Worm (Caenorhabditis elegans): ENCODE results near the gene rbm-7.
A peak's percentile ranks its signal among the peaks of the same experiment; 100 is the strongest.

rbm-7 gene

DNA sequence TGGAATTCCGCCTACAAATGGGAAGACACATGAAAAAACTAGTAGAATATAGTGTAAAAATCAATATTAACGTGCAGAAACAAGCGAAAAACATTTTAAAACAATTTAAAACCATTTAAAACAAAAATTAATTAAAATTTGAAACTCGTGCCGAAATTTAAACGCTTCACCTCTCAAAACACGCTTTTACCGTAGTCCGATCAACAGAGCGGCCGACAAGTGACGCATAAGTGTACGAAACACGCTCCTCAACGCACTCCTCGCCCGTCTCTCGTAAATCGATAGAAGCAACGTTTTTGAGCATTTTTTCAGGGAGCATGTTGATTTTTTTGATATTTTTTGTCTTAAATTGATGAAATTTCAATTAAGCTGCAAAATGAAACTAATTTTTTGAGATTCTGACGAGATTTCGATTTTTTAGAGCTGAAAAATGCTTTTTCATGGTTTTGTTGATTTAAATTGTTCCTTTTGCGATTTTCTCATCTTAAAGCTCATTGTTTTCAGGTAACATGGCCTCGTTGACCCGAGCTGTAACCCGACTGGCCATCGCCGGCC lies 26.6 kb downstream of the rbm-7 start, which contains the start of gene cox-5A:
TSS of gene cox-5A (plus strand) at position 505 of the 555 bp plus-strand sequence.
- TF ChIP-seq nhr-67 (tag; optimal IDR thresholded peaks at IDR 0.05) (peak; percentile 10), elt-3 (tag; optimal IDR thresholded peaks at IDR 0.05) (peak in 2 of 3 experiments; percentile 44 to 85), nhr-43 (tag; optimal IDR thresholded peaks at IDR 0.05; ENCODE audit: poor library complexity, severe bottlenecking) (peak; percentile 98), tbx-2 (tag; optimal IDR thresholded peaks at IDR 0.05) (peak; percentile 97), fkh-2 (tag; optimal IDR thresholded peaks at IDR 0.05) (peak; percentile 37), nhr-12 (tag; optimal IDR thresholded peaks at IDR 0.05) (no peak), nhr-11 (tag; optimal IDR thresholded peaks at IDR 0.05) (peak; percentile 94), egl-27 (tag; optimal IDR thresholded peaks at IDR 0.05) (peak; percentile 93), sea-2 (GFP tag; optimal IDR thresholded peaks at IDR 0.05) (peak; percentile 85), egl-5 (tag; optimal IDR thresholded peaks at IDR 0.05) (peak; percentile 96), ceh-82 (tag; optimal IDR thresholded peaks at IDR 0.05) (peak; percentile 97), lin-39 (tag; optimal IDR thresholded peaks at IDR 0.05) (peak; percentile 99), aly-2 (tag; optimal IDR thresholded peaks at IDR 0.05) (peak; percentile 96), mml-1 (tag; optimal IDR thresholded peaks at IDR 0.05) (no peak), elt-1 (tag; optimal IDR thresholded peaks at IDR 0.05) (peak; percentile 87), ceh-16 (tag; optimal IDR thresholded peaks at IDR 0.05) (peak; percentile 64), nhr-237 (tag; optimal IDR thresholded peaks at IDR 0.05) (peak; percentile 26), snpc-4 (tag; optimal IDR thresholded peaks at IDR 0.05) (peak; percentile 97), ceh-28 (tag; optimal IDR thresholded peaks at IDR 0.05) (peak; percentile 99), jun-1 (tag; optimal IDR thresholded peaks at IDR 0.05) (peak; percentile 98), unc-62 (GFP tag; optimal IDR thresholded peaks at IDR 0.05) (peak; percentile 95), nhr-28 (tag; optimal IDR thresholded peaks at IDR 0.05) (peak; percentile 70), lin-15B (tag; optimal IDR thresholded peaks at IDR 0.05) (peak; percentile 99), ama-1 (optimal IDR thresholded peaks at IDR 0.05) (peak; percentile 73), fkh-10 (GFP tag; optimal IDR thresholded peaks at IDR 0.05) (peak; percentile 98), fos-1 (tag; optimal IDR thresholded peaks at IDR 0.05) (peak; percentile 96), zag-1 (tag; optimal IDR thresholded peaks at IDR 0.05) (peak; percentile 85), ceh-9 (tag; optimal IDR thresholded peaks at IDR 0.05) (no peak), lsy-12 (tag; optimal IDR thresholded peaks at IDR 0.05) (peak; percentile 99), eor-1 (tag; optimal IDR thresholded peaks at IDR 0.05) (peak in 1 of 2 experiments; percentile 11), mdl-1 (tag; optimal IDR thresholded peaks at IDR 0.05) (peak; percentile 58), pqm-1 (tag; optimal IDR thresholded peaks at IDR 0.05) (peak; percentile 95), skn-1 (tag; optimal IDR thresholded peaks at IDR 0.05) (peak; percentile 97), unc-39 (tag; optimal IDR thresholded peaks at IDR 0.05) (peak; percentile 25), pha-4 (tag; optimal IDR thresholded peaks at IDR 0.05) (peak; percentile 100), daf-12 (tag; optimal IDR thresholded peaks at IDR 0.05) (peak; percentile 78), nhr-77 (tag; optimal IDR thresholded peaks at IDR 0.05) (peak; percentile 92), nhr-76 (tag; optimal IDR thresholded peaks at IDR 0.05) (peak; percentile 80), elt-2 (tag; optimal IDR thresholded peaks at IDR 0.05) (peak; percentile 94), ZK546.5 (tag; optimal IDR thresholded peaks at IDR 0.05) (peak; percentile 67), ztf-4 (tag; optimal IDR thresholded peaks at IDR 0.05) (peak; percentile 95), nhr-23 (tag; optimal IDR thresholded peaks at IDR 0.05) (peak; percentile 100), nfya-1 (tag; optimal IDR thresholded peaks at IDR 0.05; ENCODE audit: insufficient read depth) (peak; percentile 100), R02D3.7 (tag; optimal IDR thresholded peaks at IDR 0.05) (peak; percentile 94), hmg-11 (tag; optimal IDR thresholded peaks at IDR 0.05) (peak; percentile 99), nhr-25 (tag; optimal IDR thresholded peaks at IDR 0.05) (peak; percentile 99), ztf-11 (tag; optimal IDR thresholded peaks at IDR 0.05) (no peak)
